Fruit fly (Drosophila melanogaster) whole organism, pupa: Measurements from ENCODE around the gene CG33178.

Experiments used
- CG13204 ChIP-seq: fragments of 200-800 bp; sonication (Bioruptor generic); optimal IDR thresholded peaks from 2 replicates; lab custom pipeline; 2018; ENCODE audit warnings: missing biosample characterization, mild to moderate bottlenecking, missing genetic modification characterization, moderate library complexity
- CG8159 ChIP-seq: fragments of 200-800 bp; sonication (Bioruptor generic); optimal IDR thresholded peaks from 3 replicates; lab custom pipeline; 2018; ENCODE audit warnings: missing biosample characterization, mild to moderate bottlenecking, missing genetic modification characterization, moderate library complexity
- EcR ChIP-seq: fragments of 200-800 bp; sonication (Bioruptor generic); optimal IDR thresholded peaks from 3 replicates; lab custom pipeline; 2019; ENCODE audit warnings: missing biosample characterization, missing genetic modification characterization, mild to moderate bottlenecking, moderate library complexity, missing genetic modification reagents
- Ets98B ChIP-seq: fragments of 200-800 bp; sonication (Bioruptor generic); IDR thresholded peaks from 2 replicates; pipeline ENCODE4 v1.3.6; 2022; ENCODE audit warnings: missing biosample characterization, missing genetic modification characterization
- rn ChIP-seq: fragments of 200-800 bp; sonication (Bioruptor generic); IDR thresholded peaks from 2 replicates; pipeline ENCODE4 v1.3.6; 2022; ENCODE audit warnings: missing biosample characterization, missing genetic modification characterization

DNA sequence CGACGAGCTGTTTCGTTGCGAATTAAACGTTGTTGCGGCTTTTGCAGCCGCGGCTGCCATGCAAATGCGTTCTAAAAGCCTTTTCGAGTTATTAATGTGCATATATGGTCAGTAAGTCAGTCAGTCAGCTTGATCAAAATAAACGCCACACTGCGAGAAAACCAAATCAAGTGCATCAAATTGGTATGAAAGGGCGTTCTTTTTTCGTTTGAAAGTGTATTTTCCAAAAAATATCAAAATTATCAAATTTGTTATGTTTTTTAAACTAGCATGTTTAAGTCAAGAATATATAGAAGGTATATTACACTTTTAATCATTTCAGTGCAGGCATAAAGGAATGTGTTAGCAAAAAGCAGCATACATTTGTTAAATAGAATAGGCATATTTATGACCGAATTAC, 40.1 kb upstream of the CG33178 start:
- TF ChIP-seq Ets98B (GFP tag; lab: Robert Waterston, UW) = peak; percentile 27
- TF ChIP-seq rn (GFP tag; lab: Robert Waterston, UW) = no peak
- no peak for TF ChIP-seq EcR
- TF ChIP-seq CG8159 (tag; lab: Kevin White, UChicago) = peak; percentile 8
- no peak for TF ChIP-seq CG13204 (GFP tag; lab: Kevin White, UChicago)
